Worm (Caenorhabditis elegans): ENCODE results near the gene srh-271.

- TF ChIP-seq unc-62 (GFP tag; optimal IDR thresholded peaks at IDR 0.05) (no peak), ztf-11 (tag; optimal IDR thresholded peaks at IDR 0.05) (no peak), mab-5 (tag; optimal IDR thresholded peaks at IDR 0.05) (no peak), snpc-4 (tag; optimal IDR thresholded peaks at IDR 0.05) (no peak), tbx-8 (GFP tag; optimal IDR thresholded peaks at IDR 0.05) (no peak), nhr-12 (tag; optimal IDR thresholded peaks at IDR 0.05) (no peak), ceh-83 (GFP tag; optimal IDR thresholded peaks at IDR 0.05) (no peak)
Observed at ce11 chrV:2589834-2590233, 31.9 kb downstream of the srh-271 start.

Data from whole organism, mixed stage, embryonic.